Fruit fly (Drosophila melanogaster) whole organism, embryonic: ENCODE results near the gene CG4004.

Experiments used
- Adf1 ChIP-seq: fragments of 200-800 bp; sonication (Bioruptor generic); IDR thresholded peaks from 2 replicates; pipeline ENCODE4 v1.3.6; 2022; ENCODE audit warnings: missing biosample characterization, missing genetic modification characterization
- BEAF-32 ChIP-seq: fragments of 200-800 bp; sonication (Bioruptor generic); optimal IDR thresholded peaks from 3 replicates; lab custom pipeline; 2017; ENCODE audit warnings: missing biosample characterization, missing genetic modification characterization, mild to moderate bottlenecking, moderate library complexity, missing genetic modification reagents
- Bgb ChIP-seq: fragments of 200-800 bp; sonication (Bioruptor generic); IDR thresholded peaks from 2 replicates; pipeline ENCODE4 v1.3.6; 2022; ENCODE audit warnings: missing biosample characterization, missing genetic modification characterization; ENCODE audit not compliant: partially characterized antibody
- CG1024 ChIP-seq: fragments of 200-800 bp; sonication (Bioruptor generic); IDR thresholded peaks from 2 replicates; pipeline ENCODE4 v1.3.6; 2022; ENCODE audit warnings: missing biosample characterization, missing genetic modification characterization
- CG10321 ChIP-seq: fragments of 200-800 bp; sonication (Bioruptor generic); IDR thresholded peaks from 2 replicates; pipeline ENCODE4 v1.3.6; 2022; ENCODE audit warnings: missing biosample characterization, missing genetic modification characterization
- CG13624 ChIP-seq: fragments of 200-800 bp; sonication (Bioruptor generic); optimal IDR thresholded peaks from 2 replicates; lab custom pipeline; 2016; ENCODE audit warnings: missing biosample characterization, missing genetic modification characterization
- CG14441 ChIP-seq: fragments of 200-800 bp; sonication (Bioruptor generic); IDR thresholded peaks from 2 replicates; pipeline ENCODE4 v1.3.6; 2022; ENCODE audit warnings: missing biosample characterization, missing genetic modification characterization
- CG17385 ChIP-seq: fragments of 200-800 bp; sonication (Bioruptor generic); optimal IDR thresholded peaks from 3 replicates; lab custom pipeline; 2018; ENCODE audit warnings: missing biosample characterization, mild to moderate bottlenecking, missing genetic modification characterization
- CG17568 ChIP-seq: fragments of 200-800 bp; sonication (Bioruptor generic); optimal IDR thresholded peaks from 2 replicates; lab custom pipeline; 2018; ENCODE audit warnings: missing biosample characterization, mild to moderate bottlenecking, missing genetic modification characterization, moderate library complexity
- CG17912 ChIP-seq: fragments of 200-800 bp; sonication (Bioruptor generic); optimal IDR thresholded peaks from 2 replicates; lab custom pipeline; 2018; ENCODE audit warnings: missing biosample characterization, mild to moderate bottlenecking, missing genetic modification characterization
- CG1832 ChIP-seq: fragments of 200-800 bp; sonication (Bioruptor generic); optimal IDR thresholded peaks from 2 replicates; lab custom pipeline; 2017; ENCODE audit warnings: missing biosample characterization, mild to moderate bottlenecking, missing genetic modification characterization, inconsistent platforms
- CG3065 ChIP-seq: fragments of 200-800 bp; sonication (Bioruptor generic); optimal IDR thresholded peaks from 2 replicates; lab custom pipeline; 2016; ENCODE audit warnings: missing biosample characterization, missing genetic modification characterization
- CG32767 ChIP-seq: fragments of 200-800 bp; sonication (Bioruptor generic); IDR thresholded peaks from 2 replicates; pipeline ENCODE4 v1.3.6; 2022; ENCODE audit warnings: missing biosample characterization, missing genetic modification characterization
- CG33213 ChIP-seq: fragments of 200-800 bp; sonication (Bioruptor generic); optimal IDR thresholded peaks from 3 replicates; lab custom pipeline; 2016; ENCODE audit warnings: missing biosample characterization, missing genetic modification characterization
- CG3995 ChIP-seq: fragments of 200-800 bp; sonication (Bioruptor generic); optimal IDR thresholded peaks from 3 replicates; lab custom pipeline; 2016; ENCODE audit warnings: missing biosample characterization, missing genetic modification characterization
- CG42726 ChIP-seq: fragments of 200-800 bp; sonication (Bioruptor generic); IDR thresholded peaks from 2 replicates; pipeline ENCODE4 v1.3.6; 2022; ENCODE audit warnings: missing biosample characterization, missing genetic modification characterization; ENCODE audit not compliant: partially characterized antibody
- CG4707 ChIP-seq: fragments of 200-800 bp; sonication (Bioruptor generic); optimal IDR thresholded peaks from 2 replicates; lab custom pipeline; 2018; ENCODE audit warnings: missing biosample characterization, mild to moderate bottlenecking, missing genetic modification characterization, moderate library complexity
- CG5245 ChIP-seq: fragments of 200-800 bp; sonication (Bioruptor generic); optimal IDR thresholded peaks from 3 replicates; lab custom pipeline; 2016; ENCODE audit warnings: missing biosample characterization, missing genetic modification characterization
- CG6654 ChIP-seq: fragments of 200-800 bp; sonication (Bioruptor generic); optimal IDR thresholded peaks from 2 replicates; lab custom pipeline; 2017; ENCODE audit warnings: missing biosample characterization, mild to moderate bottlenecking, missing genetic modification characterization
- CG6854 ChIP-seq: fragments of 200-800 bp; sonication (Bioruptor generic); optimal IDR thresholded peaks from 3 replicates; lab custom pipeline; 2017; ENCODE audit warnings: missing biosample characterization, mild to moderate bottlenecking, missing genetic modification characterization
- CG8944 ChIP-seq: fragments of 200-800 bp; sonication (Bioruptor generic); optimal IDR thresholded peaks from 3 replicates; lab custom pipeline; 2016; ENCODE audit warnings: missing biosample characterization, missing genetic modification characterization
- CG9876 ChIP-seq: fragments of 200-800 bp; sonication (Bioruptor generic); optimal IDR thresholded peaks from 2 replicates; lab custom pipeline; 2016; ENCODE audit warnings: missing biosample characterization, missing genetic modification characterization
- D19B ChIP-seq: fragments of 200-800 bp; sonication (Bioruptor generic); optimal IDR thresholded peaks from 2 replicates; lab custom pipeline; 2017; ENCODE audit warnings: missing biosample characterization, mild to moderate bottlenecking, missing genetic modification characterization
- Dbx ChIP-seq: fragments of 200-800 bp; sonication (Bioruptor generic); IDR thresholded peaks from 3 replicates; pipeline ENCODE4 v1.3.6; 2022; ENCODE audit warnings: missing biosample characterization, missing genetic modification characterization
- Dll ChIP-seq: fragments of 200-800 bp; sonication (Bioruptor generic); IDR thresholded peaks from 4 replicates; pipeline ENCODE4 v1.3.6; 2022; ENCODE audit warnings: missing biosample characterization, missing genetic modification characterization; ENCODE audit not compliant: partially characterized antibody
- Fer3 ChIP-seq: fragments of 200-800 bp; sonication (Bioruptor generic); optimal IDR thresholded peaks from 2 replicates; lab custom pipeline; 2018; ENCODE audit warnings: missing biosample characterization, mild to moderate bottlenecking, missing genetic modification characterization, moderate library complexity
- Hr39 ChIP-seq: fragments of >200 bp; optimal IDR thresholded peaks from 2 replicates; lab custom pipeline; 2017
- Hr78 ChIP-seq, 2 experiments: fragments of 200-800 bp in 1 of 2; fragments of >200 bp in 1 of 2; sonication (Bioruptor generic) in 1 of 2; optimal IDR thresholded peaks; 2 replicates each; lab custom pipeline; 2017 to 2019; ENCODE audit warnings: missing biosample characterization in 2 of 2, missing genetic modification characterization in 2 of 2, mild to moderate bottlenecking in 1 of 2, moderate library complexity in 1 of 2
- Lpt ChIP-seq: fragments of >200 bp; optimal IDR thresholded peaks from 2 replicates; lab custom pipeline; 2018; ENCODE audit warnings: missing biosample characterization, missing genetic modification characterization
- Myb ChIP-seq: fragments of 200-800 bp; sonication (Bioruptor generic); optimal IDR thresholded peaks from 2 replicates; lab custom pipeline; 2016; ENCODE audit warnings: missing biosample characterization, missing genetic modification characterization
- NK7.1 ChIP-seq: fragments of 200-800 bp; sonication (Bioruptor generic); optimal IDR thresholded peaks from 3 replicates; lab custom pipeline; 2016; ENCODE audit warnings: missing biosample characterization, missing genetic modification characterization
- Oaz ChIP-seq: fragments of 200-800 bp; sonication (Bioruptor generic); IDR thresholded peaks from 2 replicates; pipeline ENCODE4 v1.3.6; 2022; ENCODE audit warnings: missing biosample characterization, missing genetic modification characterization
- Ravus ChIP-seq: fragments of 200-800 bp; sonication (Bioruptor generic); IDR thresholded peaks from 2 replicates; pipeline ENCODE4 v1.3.6; 2022; ENCODE audit warnings: missing biosample characterization, missing genetic modification characterization
- Sin3A ChIP-seq: fragments of >200 bp; optimal IDR thresholded peaks from 2 replicates; lab custom pipeline; 2018
- Sox100B ChIP-seq: fragments of 200-800 bp; sonication (Bioruptor generic); optimal IDR thresholded peaks from 3 replicates; lab custom pipeline; 2018; ENCODE audit warnings: missing biosample characterization, mild to moderate bottlenecking, missing genetic modification characterization
- Sry-β ChIP-seq: fragments of 200-800 bp; sonication (Bioruptor generic); optimal IDR thresholded peaks from 2 replicates; lab custom pipeline; 2018; ENCODE audit warnings: missing biosample characterization, mild to moderate bottlenecking, missing genetic modification characterization, moderate library complexity
- TFAM ChIP-seq: fragments of 200-800 bp; sonication (Bioruptor generic); optimal IDR thresholded peaks from 2 replicates; lab custom pipeline; 2017; ENCODE audit warnings: missing biosample characterization, missing genetic modification characterization, inconsistent platforms
- Xrp1 ChIP-seq: fragments of 200-800 bp; sonication (Bioruptor generic); IDR thresholded peaks from 2 replicates; pipeline ENCODE4 v1.3.6; 2022; ENCODE audit warnings: missing biosample characterization, missing genetic modification characterization
- YL-1 ChIP-seq: fragments of 200-800 bp; sonication (Bioruptor generic); optimal IDR thresholded peaks from 3 replicates; lab custom pipeline; 2017; ENCODE audit warnings: missing biosample characterization, mild to moderate bottlenecking, missing genetic modification characterization
- al ChIP-seq: fragments of 200-800 bp; sonication (Bioruptor generic); IDR thresholded peaks from 2 replicates; pipeline ENCODE4 v1.3.6; 2022; ENCODE audit warnings: missing biosample characterization, missing genetic modification characterization
- ap ChIP-seq: fragments of 200-800 bp; sonication (Bioruptor generic); IDR thresholded peaks from 2 replicates; pipeline ENCODE4 v1.3.6; 2022; ENCODE audit warnings: missing biosample characterization, missing genetic modification characterization
- bsh ChIP-seq, 2 experiments: fragments of 200-800 bp; sonication (Bioruptor generic); optimal IDR thresholded peaks; 2 replicates each; lab custom pipeline; 2017 to 2018; ENCODE audit warnings: mild to moderate bottlenecking in 2 of 2, missing biosample characterization in 2 of 2, missing genetic modification characterization in 2 of 2, moderate library complexity in 1 of 2
- chif ChIP-seq, 2 experiments: fragments of 200-800 bp; sonication (Bioruptor generic); optimal IDR thresholded peaks; 3 replicates each; lab custom pipeline; 2016; ENCODE audit warnings: missing biosample characterization in 2 of 2, missing genetic modification characterization in 2 of 2
- chm ChIP-seq: fragments of 200-800 bp; sonication (Bioruptor generic); IDR thresholded peaks from 2 replicates; pipeline ENCODE4 v1.3.6; 2022; ENCODE audit warnings: missing biosample characterization, missing genetic modification characterization
- ken ChIP-seq: fragments of 200-800 bp; sonication (Bioruptor generic); IDR thresholded peaks from 3 replicates; pipeline ENCODE4 v1.3.6; 2022; ENCODE audit warnings: missing biosample characterization, missing genetic modification characterization
- kni ChIP-seq: fragments of 200-800 bp; sonication (Bioruptor generic); optimal IDR thresholded peaks from 3 replicates; lab custom pipeline; 2017; ENCODE audit warnings: mild to moderate bottlenecking, missing biosample characterization, missing genetic modification reagents, missing genetic modification characterization
- ranshi ChIP-seq: fragments of 200-800 bp; sonication (Bioruptor generic); IDR thresholded peaks from 2 replicates; pipeline ENCODE4 v1.3.6; 2022; ENCODE audit warnings: missing biosample characterization, missing genetic modification characterization
- sens-2 ChIP-seq: fragments of 200-800 bp; sonication (Bioruptor generic); IDR thresholded peaks from 2 replicates; pipeline ENCODE4 v1.3.6; 2022; ENCODE audit warnings: missing biosample characterization, missing genetic modification characterization
- sqz ChIP-seq: fragments of 200-800 bp; sonication (Bioruptor generic); optimal IDR thresholded peaks from 3 replicates; lab custom pipeline; 2018; ENCODE audit warnings: missing biosample characterization, mild to moderate bottlenecking, missing genetic modification characterization

Gene CG4004

dm6 chrX:12735478-12736428, 8.3 kb upstream of the CG4004 start (continued):
- no peak; the same call in none of the 2 replicates for TF ChIP-seq chm (GFP tag; lab: Robert Waterston, UW)
- TF ChIP-seq kni (GFP tag; lab: Kevin White, UChicago) = peak; percentile 81
- peak; percentile 98 for TF ChIP-seq Sox100B (GFP tag; lab: Kevin White, UChicago)
- peak; percentile 77 for TF ChIP-seq Xrp1 (GFP tag; lab: Robert Waterston, UW)
- TF ChIP-seq CG14441 (GFP tag; lab: Robert Waterston, UW) = peak; percentile 80
- TF ChIP-seq Hr39 = no peak
- 0 out of 2 replicates have a peak, but pooled peaks have one; percentile 48 for TF ChIP-seq CG1024
- TF ChIP-seq CG17385 (GFP tag; lab: Kevin White, UChicago) = peak; percentile 88
- TF ChIP-seq ap (GFP tag; lab: Robert Waterston, UW) = no peak; the same call in none of the 2 replicates
- TF ChIP-seq Bgb (GFP tag; lab: Robert Waterston, UW) = no peak
- TF ChIP-seq Fer3 (tag; lab: Kevin White, UChicago) = peak; percentile 88
- peak; percentile 88 for TF ChIP-seq CG13624 (GFP tag; lab: Kevin White, UChicago)
- peak; percentile 71; the same call in 1 of the 2 replicates for TF ChIP-seq CG32767 (GFP tag; lab: Robert Waterston, UW)
- peak; percentile 84 for TF ChIP-seq YL-1
- TF ChIP-seq CG1832 (GFP tag; lab: Kevin White, UChicago) = peak; percentile 80
- TF ChIP-seq Lpt (GFP tag; lab: Kevin White, UChicago) = no peak
- peak; percentile 89 for TF ChIP-seq CG3065 (GFP tag; lab: Kevin White, UChicago)
- peak; percentile 67 for TF ChIP-seq CG4707 (GFP tag; lab: Kevin White, UChicago)
- TF ChIP-seq al (GFP tag; lab: Robert Waterston, UW) = peak; percentile 73
- peak; percentile 93 for TF ChIP-seq CG6854 (GFP tag; lab: Kevin White, UChicago)
- peak; percentile 80 for TF ChIP-seq Myb (GFP tag; lab: Kevin White, UChicago)
- TF ChIP-seq D19B (GFP tag; lab: Kevin White, UChicago) = peak; percentile 90
- peak; percentile 75 for TF ChIP-seq sqz (GFP tag; lab: Kevin White, UChicago)
- peak in 1 of 2 experiments; percentile 80 for TF ChIP-seq Hr78 (GFP tag; optimal IDR thresholded peaks at IDR 0.05; lab: Kevin White, UChicago)
- TF ChIP-seq ranshi (GFP tag; lab: Robert Waterston, UW) = peak; percentile 68; the same call in 1 of the 2 replicates
- peak; percentile 59 for TF ChIP-seq Sry-β
- peak; percentile 75 for TF ChIP-seq CG17912
- TF ChIP-seq Sin3A (lab: Kevin White, UChicago) = no peak
- TF ChIP-seq CG5245 = peak; percentile 89
- no peak for TF ChIP-seq CG42726 (GFP tag; lab: Robert Waterston, UW)
- TF ChIP-seq BEAF-32 (GFP tag; lab: Kevin White, UChicago) = peak; percentile 28
- no peak for TF ChIP-seq Dll (GFP tag; lab: Robert Waterston, UW)
- TF ChIP-seq sens-2 (GFP tag; lab: Robert Waterston, UW) = peak; percentile 15; the same call in 1 of the 2 replicates
- TF ChIP-seq CG33213 (GFP tag; lab: Kevin White, UChicago) = peak; percentile 92
- peak; percentile 86 for TF ChIP-seq CG6654 (GFP tag; lab: Kevin White, UChicago)
- peak; percentile 74 for TF ChIP-seq CG9876
- peak; percentile 67 for TF ChIP-seq Dbx (GFP tag; lab: Robert Waterston, UW)
- TF ChIP-seq Ravus = peak; percentile 46
- peak; percentile 67 to 89 for TF ChIP-seq bsh (GFP tag; optimal IDR thresholded peaks at IDR 0.05; lab: Kevin White, UChicago)
- peak; percentile 75 for TF ChIP-seq CG10321 (GFP tag; lab: Robert Waterston, UW)
- peak; percentile 73 for TF ChIP-seq Oaz (GFP tag; lab: Robert Waterston, UW)
- TF ChIP-seq CG8944 (GFP tag; lab: Kevin White, UChicago) = peak; percentile 88
- TF ChIP-seq ken (GFP tag; lab: Robert Waterston, UW) = peak; percentile 76
- peak; percentile 78 for TF ChIP-seq CG3995 (GFP tag; lab: Kevin White, UChicago)
- peak; percentile 77 for TF ChIP-seq TFAM (GFP tag; lab: Kevin White, UChicago)
- TF ChIP-seq NK7.1 (GFP tag; lab: Kevin White, UChicago) = peak; percentile 91
- TF ChIP-seq Adf1 (GFP tag; lab: Robert Waterston, UW) = peak; percentile 85
- TF ChIP-seq CG17568 (GFP tag; lab: Kevin White, UChicago) = peak; percentile 84
- peak; percentile 88 to 93 for TF ChIP-seq chif (GFP tag; optimal IDR thresholded peaks at IDR 0.05; lab: Kevin White, UChicago)
